Worm (Caenorhabditis elegans): ENCODE results near the gene Y45F10B.59.

The Y45F10B.59 gene

DNA sequence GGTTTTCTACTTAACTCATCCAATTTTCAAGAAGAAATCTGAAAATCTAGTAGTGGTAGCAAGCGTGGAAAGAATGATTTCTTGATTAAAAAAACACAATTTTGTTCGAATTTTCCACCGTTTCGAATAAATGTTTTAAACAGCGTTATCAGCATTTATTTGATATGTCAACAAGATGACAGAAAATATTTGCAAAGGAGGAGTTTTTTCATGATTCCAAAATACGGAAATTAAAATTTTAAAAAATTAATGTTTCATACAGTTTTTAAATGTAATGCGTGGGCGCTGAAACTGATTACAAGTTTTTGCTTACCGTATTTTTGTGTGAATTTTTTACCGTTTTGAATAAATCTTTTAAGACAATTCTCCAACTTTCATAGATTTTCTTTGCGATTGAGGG is 30.2 kb downstream of the Y45F10B.59 start:
- TF ChIP-seq T07F8.4 (tag; optimal IDR thresholded peaks at IDR 0.05) (no peak), ztf-28 (GFP tag; IDR thresholded peaks at IDR 0.05) (no peak), F57A8.1 (GFP tag; optimal IDR thresholded peaks at IDR 0.05) (no peak), snpc-4 (GFP tag; optimal IDR thresholded peaks at IDR 0.05) (no peak), snpc-4 (tag; optimal IDR thresholded peaks at IDR 0.05) (no peak), ceh-58 (GFP tag; IDR thresholded peaks at IDR 0.05) (no peak), Y53G8AR.9 (GFP tag; conservative IDR thresholded peaks at IDR 0.05) (no peak), zfh-2 (GFP tag; conservative IDR thresholded peaks at IDR 0.05) (no peak), sdz-38 (tag; optimal IDR thresholded peaks at IDR 0.05) (no peak), rec-8 (tag; optimal IDR thresholded peaks at IDR 0.05) (no peak), somi-1 (GFP tag; optimal IDR thresholded peaks at IDR 0.05) (no peak), attf-5 (GFP tag; optimal IDR thresholded peaks at IDR 0.05) (no peak), unc-130 (GFP tag; optimal IDR thresholded peaks at IDR 0.05) (no peak), gei-17 (GFP tag; optimal IDR thresholded peaks at IDR 0.05) (no peak), ZK185.1 (tag; optimal IDR thresholded peaks at IDR 0.05; ENCODE audit: poor library complexity, severe bottlenecking) (no peak), mel-28 (tag; optimal IDR thresholded peaks at IDR 0.05; ENCODE audit: borderline replicate concordance) (no peak), attf-3 (GFP tag; conservative IDR thresholded peaks at IDR 0.05) (no peak), D2030.7 (GFP tag; IDR thresholded peaks at IDR 0.05) (no peak)

DNA sequence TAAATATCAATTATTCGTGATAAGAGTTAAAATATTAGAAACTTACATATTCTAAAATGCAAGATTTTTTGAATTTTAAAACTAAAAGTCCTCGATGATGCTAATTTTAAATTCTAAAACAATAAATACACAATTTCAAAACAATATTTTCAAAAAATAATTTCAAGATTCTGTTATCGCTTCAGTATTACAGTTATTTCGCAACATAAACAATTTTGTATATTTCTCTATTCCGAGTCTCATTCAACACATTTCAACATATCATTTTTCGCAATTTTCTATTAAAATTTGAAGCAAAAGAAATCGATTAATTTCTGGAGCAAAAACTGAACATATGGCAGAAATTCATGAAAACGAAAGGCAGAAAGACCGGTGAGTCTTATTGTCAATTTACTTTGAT is 30.7 kb downstream of the Y45F10B.59 start, which contains the start of gene fbxa-98:
Gene fbxa-98, plus strand, starts transcription at position 243 of the 400 bp plus-strand sequence.
- peak; percentile 81; the same call in 1 of the 2 replicates for TF ChIP-seq cebp-1 (GFP tag; IDR thresholded peaks at IDR 0.05)
- TF ChIP-seq cebp-1 (tag; optimal IDR thresholded peaks at IDR 0.05) = no peak
- TF ChIP-seq ceh-79 (tag; optimal IDR thresholded peaks at IDR 0.05) = no peak

DNA sequence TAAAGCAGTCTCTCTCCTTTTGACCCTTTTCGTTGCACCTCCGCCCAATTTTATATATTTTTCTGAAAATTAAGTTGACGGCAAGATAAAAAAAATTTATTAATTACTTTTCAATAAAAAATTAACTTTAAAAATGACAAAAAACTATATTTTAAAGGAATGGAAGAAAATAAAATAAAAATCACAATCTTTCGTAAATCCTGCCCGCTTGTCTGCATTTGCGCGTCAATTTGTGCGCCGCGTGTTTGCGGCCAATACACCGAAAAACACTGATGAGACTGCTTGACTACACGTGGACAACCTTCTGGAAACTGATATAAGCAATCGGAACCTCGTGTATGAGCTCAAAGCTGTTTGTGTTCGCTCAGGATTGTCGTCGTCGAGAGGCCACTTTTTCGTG is 34.6 kb downstream of the Y45F10B.59 start, which contains the start of gene C08F11.7:
Gene C08F11.7, plus strand, starts transcription at position 301 of the 400 bp plus-strand sequence.
- TF ChIP-seq snpc-4 (GFP tag; optimal IDR thresholded peaks at IDR 0.05) (no peak), snpc-4 (tag; optimal IDR thresholded peaks at IDR 0.05) (peak in 1 of 4 experiments; percentile 68), Y53G8AR.9 (GFP tag; conservative IDR thresholded peaks at IDR 0.05) (no peak), snpc-1.1 (tag; optimal IDR thresholded peaks at IDR 0.05; ENCODE audit: insufficient read depth) (no peak), madf-3 (GFP tag; IDR thresholded peaks at IDR 0.05) (no peak), egl-18 (GFP tag; IDR thresholded peaks at IDR 0.05) (no peak), gei-17 (GFP tag; optimal IDR thresholded peaks at IDR 0.05) (no peak)

DNA sequence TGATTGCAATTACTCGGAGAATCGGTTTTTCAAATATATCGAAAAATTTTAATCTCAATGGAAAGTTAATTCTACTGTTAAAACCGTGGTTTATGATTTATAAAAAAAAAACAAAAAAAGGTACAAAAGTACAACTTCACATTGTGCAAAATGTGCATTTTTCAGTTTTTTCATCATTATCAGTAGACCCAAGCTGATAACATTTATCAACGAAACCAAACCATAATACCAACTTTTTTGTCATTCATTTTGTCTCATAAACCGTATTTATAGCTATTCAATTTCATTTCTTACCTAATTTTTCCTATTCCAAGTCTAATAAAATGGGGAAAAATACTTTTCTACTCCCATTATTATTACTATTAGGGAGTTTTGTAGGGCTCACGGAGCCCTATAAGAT is 36.6 kb downstream of the Y45F10B.59 start, which contains the start of gene ugt-22:
Gene ugt-22, plus strand, starts transcription at position 234 of the 400 bp plus-strand sequence.
- TF ChIP-seq F52B5.7 (tag; optimal IDR thresholded peaks at IDR 0.05) = no peak
- TF ChIP-seq ztf-25 (GFP tag; IDR thresholded peaks at IDR 0.05) = no peak
- TF ChIP-seq nhr-80 (tag; optimal IDR thresholded peaks at IDR 0.05) = peak; percentile 50

DNA sequence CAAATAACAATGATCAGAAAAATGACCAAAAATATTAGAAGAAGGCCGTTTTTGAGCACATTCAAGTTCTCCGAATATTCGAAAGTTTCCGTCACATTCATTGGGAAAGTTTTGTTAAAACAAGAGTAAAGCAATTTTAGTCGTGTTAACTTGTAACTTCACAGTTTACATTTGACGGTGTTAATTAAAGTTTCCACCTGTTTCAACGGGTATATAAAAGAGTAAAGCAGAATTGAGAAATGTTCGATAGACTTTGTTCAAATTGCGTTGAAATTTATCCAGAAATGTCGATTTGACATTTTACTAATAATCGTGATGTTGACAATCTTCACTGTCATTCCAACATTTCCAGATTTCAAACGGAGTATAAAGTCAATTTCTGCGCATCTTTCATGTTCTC is 43.4 kb downstream of the Y45F10B.59 start, which contains the start of gene srz-29:
Gene srz-29, minus strand, starts transcription at position 101 of the 400 bp plus-strand sequence.
- TF ChIP-seq hlh-12 (tag; optimal IDR thresholded peaks at IDR 0.05) = no peak
- no peak for TF ChIP-seq F49E8.2 (tag; optimal IDR thresholded peaks at IDR 0.05; ENCODE audit: insufficient read depth)
- TF ChIP-seq rcor-1 (GFP tag; IDR thresholded peaks at IDR 0.05) = no peak
- TF ChIP-seq ztf-22 (GFP tag; optimal IDR thresholded peaks at IDR 0.05) = no peak
